Fruit fly (Drosophila melanogaster): ENCODE results near the gene mnb.

DNA sequence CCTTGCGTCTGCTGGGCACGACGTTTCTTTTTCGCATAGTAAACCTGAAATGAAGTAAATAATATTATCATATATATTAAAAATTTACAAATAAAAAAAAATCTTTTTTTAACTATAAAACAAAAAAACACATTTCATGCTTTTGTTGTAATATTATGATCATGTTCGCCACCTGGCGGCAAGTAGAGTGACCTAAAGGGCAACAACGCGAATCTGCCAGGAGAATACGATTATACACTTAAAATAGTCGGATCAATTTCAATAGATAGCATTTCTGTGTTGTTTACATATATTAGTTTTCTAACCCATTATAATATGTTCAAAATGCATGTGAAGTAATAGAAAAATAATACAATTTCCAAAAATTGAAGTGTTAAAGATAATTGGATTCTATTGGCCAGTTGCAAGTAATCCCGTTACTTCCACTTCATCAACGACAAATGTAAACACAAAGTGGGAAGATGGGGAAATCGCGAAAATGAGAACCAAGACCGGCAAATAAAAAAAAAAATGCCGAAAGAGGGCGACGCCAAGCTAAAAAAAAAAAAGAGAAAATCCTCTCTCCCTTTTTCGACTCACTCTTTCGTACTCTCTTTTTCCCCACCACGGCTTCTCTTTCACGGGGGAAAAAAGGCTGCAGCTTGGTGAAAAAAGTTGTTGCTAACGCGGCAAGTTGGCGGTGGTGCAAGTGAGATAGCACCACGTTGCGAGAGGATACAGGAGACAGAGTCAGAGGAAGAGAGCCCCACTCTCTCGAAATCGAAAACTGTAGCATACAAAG lies 16.2 kb downstream of the mnb start:
- no peak for TF ChIP-seq h (optimal IDR thresholded peaks at IDR 0.05)
- no peak for TF ChIP-seq ttk (optimal IDR thresholded peaks at IDR 0.05)

All from Kc167 (cell line).